Worm (Caenorhabditis elegans): ENCODE results near the gene F41G3.18.

Gene F41G3.18

ce11 chrII:6768014-6768413 is at the start of gene F41G3.18:
Gene F41G3.18 (plus strand): TSS chrII:6768314.
- peak; percentile 51 for TF ChIP-seq nhr-80 (tag; optimal IDR thresholded peaks at IDR 0.05)
- no peak for TF ChIP-seq T07F8.4 (tag; optimal IDR thresholded peaks at IDR 0.05)

ce11 chrII:6721581-6721980 is 46.5 kb upstream of the F41G3.18 start:
- TF ChIP-seq B0261.1 (tag; optimal IDR thresholded peaks at IDR 0.05) (peak; percentile 85), snpc-1.1 (tag; optimal IDR thresholded peaks at IDR 0.05; ENCODE audit: insufficient read depth) (peak; percentile 14), ZK185.1 (tag; optimal IDR thresholded peaks at IDR 0.05; ENCODE audit: poor library complexity, severe bottlenecking) (peak; percentile 32), ceh-91 (GFP tag; IDR thresholded peaks at IDR 0.05) (no peak), dpl-1 (GFP tag; optimal IDR thresholded peaks at IDR 0.05) (no peak), unc-62 (GFP tag; optimal IDR thresholded peaks at IDR 0.05) (no peak), F23B12.7 (tag; optimal IDR thresholded peaks at IDR 0.05; ENCODE audit: insufficient read depth) (peak; percentile 75), tbp1 (GFP tag; optimal IDR thresholded peaks at IDR 0.05) (peak; percentile 95), mxl-1 (tag; optimal IDR thresholded peaks at IDR 0.05) (no peak), aptf-3 (GFP tag; IDR thresholded peaks at IDR 0.05) (0 out of 2 replicates have a peak, but pooled peaks have one; percentile 24), madf-6 (GFP tag; IDR thresholded peaks at IDR 0.05) (0 out of 2 replicates have a peak, but pooled peaks have one; percentile 51), lag-1 (GFP tag; IDR thresholded peaks at IDR 0.05) (no peak), somi-1 (GFP tag; optimal IDR thresholded peaks at IDR 0.05) (no peak), ceh-100 (GFP tag; IDR thresholded peaks at IDR 0.05) (0 out of 2 replicates have a peak, but pooled peaks have one; percentile 24), lsl-1 (GFP tag; optimal IDR thresholded peaks at IDR 0.05) (no peak), nhr-27 (tag; optimal IDR thresholded peaks at IDR 0.05) (peak; percentile 4), lsy-27 (tag; optimal IDR thresholded peaks at IDR 0.05; ENCODE audit: borderline replicate concordance, insufficient read depth) (no peak), snpc-3.4 (tag; optimal IDR thresholded peaks at IDR 0.05) (peak; percentile 12), sptf-2 (GFP tag; optimal IDR thresholded peaks at IDR 0.05) (no peak), snpc-4 (GFP tag; optimal IDR thresholded peaks at IDR 0.05) (no peak), snpc-4 (tag; optimal IDR thresholded peaks at IDR 0.05) (no peak), lin-35 (GFP tag; optimal IDR thresholded peaks at IDR 0.05) (no peak), F33H1.4 (GFP tag; IDR thresholded peaks at IDR 0.05) (no peak; the same call in 1 of the 2 replicates), attf-5 (GFP tag; optimal IDR thresholded peaks at IDR 0.05) (peak; percentile 21), F52B5.7 (tag; optimal IDR thresholded peaks at IDR 0.05) (no peak), ztf-28 (GFP tag; IDR thresholded peaks at IDR 0.05) (peak; percentile 65; the same call in 1 of the 2 replicates), ceh-27 (GFP tag; optimal IDR thresholded peaks at IDR 0.05) (peak; percentile 41), egl-18 (GFP tag; IDR thresholded peaks at IDR 0.05) (no peak), hlh-12 (tag; optimal IDR thresholded peaks at IDR 0.05) (no peak), sea-2 (GFP tag; IDR thresholded peaks at IDR 0.05) (no peak), T07F8.4 (tag; optimal IDR thresholded peaks at IDR 0.05) (peak; percentile 22), madf-10 (tag; optimal IDR thresholded peaks at IDR 0.05) (no peak), hmg-1.2 (GFP tag; IDR thresholded peaks at IDR 0.05) (peak; percentile 67), die-1 (tag; optimal IDR thresholded peaks at IDR 0.05) (peak; percentile 70), ztf-25 (GFP tag; IDR thresholded peaks at IDR 0.05) (0 out of 2 replicates have a peak, but pooled peaks have one; percentile 45), ztf-18 (tag; optimal IDR thresholded peaks at IDR 0.05) (peak; percentile 13), ceh-79 (tag; optimal IDR thresholded peaks at IDR 0.05) (peak; percentile 38), rpc-1 (optimal IDR thresholded peaks at IDR 0.05) (peak; percentile 68), rpc-1 (tag; optimal IDR thresholded peaks at IDR 0.05) (peak; percentile 81), nhr-80 (tag; optimal IDR thresholded peaks at IDR 0.05) (no peak), repo-1 (tag; optimal IDR thresholded peaks at IDR 0.05) (peak; percentile 19), mcd-1 (GFP tag; IDR thresholded peaks at IDR 0.05) (peak; percentile 51; the same call in 1 of the 2 replicates), F55B11.4 (tag; optimal IDR thresholded peaks at IDR 0.05; ENCODE audit: borderline replicate concordance, insufficient read depth) (no peak), egrh-3 (GFP tag; IDR thresholded peaks at IDR 0.05) (peak; percentile 44; the same call in 1 of the 2 replicates), K11D2.4 (GFP tag; IDR thresholded peaks at IDR 0.05) (0 out of 2 replicates have a peak, but pooled peaks have one; percentile 33), pha-4 (tag; optimal IDR thresholded peaks at IDR 0.05) (no peak)

All from whole organism, young adult.